Worm (Caenorhabditis elegans): ENCODE measurements around the gene str-1.

DNA sequence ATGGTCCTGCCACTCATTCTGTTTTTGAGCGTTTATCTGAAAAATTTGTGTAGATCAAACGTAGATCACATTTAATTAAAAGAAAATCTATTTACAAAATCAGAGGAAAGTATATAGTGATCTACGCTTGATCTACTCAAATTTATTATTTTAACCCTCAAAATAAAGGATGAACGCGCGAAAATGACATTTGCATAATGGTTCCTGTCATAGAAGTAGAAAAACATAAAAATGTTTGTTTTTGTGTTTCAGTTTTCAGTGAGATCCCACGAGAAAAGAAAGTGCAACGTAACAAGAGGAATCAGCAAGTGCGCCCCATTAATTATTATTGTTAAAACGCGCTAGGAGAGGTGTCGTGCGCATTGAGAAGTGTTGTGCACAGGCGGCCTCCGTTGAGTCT, 37.7 kb downstream of the str-1 start:
- no peak for TF ChIP-seq hsf-1 (GFP tag; IDR thresholded peaks at IDR 0.05)
- TF ChIP-seq ZK185.1 (tag; optimal IDR thresholded peaks at IDR 0.05; ENCODE audit: poor library complexity, severe bottlenecking) = no peak
- no peak for TF ChIP-seq egrh-3 (GFP tag; IDR thresholded peaks at IDR 0.05)
